Fruit fly (Drosophila melanogaster) whole organism, embryonic: ENCODE measurements around the gene AGO3.

Source experiments
- CG10147 ChIP-seq: fragments of 200-800 bp; sonication (Bioruptor generic); optimal IDR thresholded peaks from 2 replicates; lab custom pipeline; 2019; ENCODE audit warnings: missing biosample characterization, mild to moderate bottlenecking, missing genetic modification characterization, moderate library complexity
- CG1024 ChIP-seq: fragments of 200-800 bp; sonication (Bioruptor generic); IDR thresholded peaks from 2 replicates; pipeline ENCODE4 v1.3.6; 2022; ENCODE audit warnings: missing biosample characterization, missing genetic modification characterization
- CG10274 ChIP-seq: fragments of 200-800 bp; sonication (Bioruptor generic); optimal IDR thresholded peaks from 3 replicates; lab custom pipeline; 2017; ENCODE audit warnings: missing biosample characterization, mild to moderate bottlenecking, missing genetic modification characterization
- CG10543 ChIP-seq: fragments of 200-800 bp; sonication (Bioruptor generic); optimal IDR thresholded peaks from 3 replicates; lab custom pipeline; 2017; ENCODE audit warnings: missing biosample characterization, mild to moderate bottlenecking, missing genetic modification characterization, moderate library complexity
- CG11398 ChIP-seq: fragments of 200-800 bp; sonication (Bioruptor generic); optimal IDR thresholded peaks from 2 replicates; lab custom pipeline; 2016; ENCODE audit warnings: missing biosample characterization, missing genetic modification characterization
- CG11560 ChIP-seq: fragments of 200-800 bp; sonication (Bioruptor generic); IDR thresholded peaks from 3 replicates; pipeline ENCODE4 v1.3.6; 2022; ENCODE audit warnings: missing biosample characterization, missing genetic modification characterization
- CG11695 ChIP-seq: fragments of 200-800 bp; sonication (Bioruptor generic); IDR thresholded peaks from 3 replicates; pipeline ENCODE4 v1.3.6; 2022; ENCODE audit warnings: missing biosample characterization, missing genetic modification characterization
- CG11696 ChIP-seq: fragments of 200-800 bp; sonication (Bioruptor generic); IDR thresholded peaks from 2 replicates; pipeline ENCODE4 v1.3.6; 2022; ENCODE audit warnings: missing biosample characterization, missing genetic modification characterization
- CG1233 ChIP-seq: fragments of 200-800 bp; sonication (Bioruptor generic); optimal IDR thresholded peaks from 4 replicates; lab custom pipeline; 2018; ENCODE audit warnings: missing biosample characterization, mild to moderate bottlenecking, missing genetic modification characterization
- CG12942 ChIP-seq: fragments of 200-800 bp; sonication (Bioruptor generic); optimal IDR thresholded peaks from 3 replicates; lab custom pipeline; 2016; ENCODE audit warnings: missing biosample characterization, missing genetic modification characterization
- CG15696 ChIP-seq: fragments of 200-800 bp; sonication (Bioruptor generic); optimal IDR thresholded peaks from 2 replicates; lab custom pipeline; 2019; ENCODE audit warnings: missing biosample characterization, mild to moderate bottlenecking, missing genetic modification characterization, moderate library complexity
- CG1603 ChIP-seq: fragments of 200-800 bp; sonication (Bioruptor generic); optimal IDR thresholded peaks from 2 replicates; lab custom pipeline; 2019; ENCODE audit warnings: missing biosample characterization, mild to moderate bottlenecking, missing genetic modification characterization, moderate library complexity
- CG1647 ChIP-seq: fragments of 200-800 bp; sonication (Bioruptor generic); optimal IDR thresholded peaks from 3 replicates; lab custom pipeline; 2016; ENCODE audit warnings: missing biosample characterization, missing genetic modification characterization
- CG17186 ChIP-seq: fragments of 200-800 bp; sonication (Bioruptor generic); optimal IDR thresholded peaks from 3 replicates; lab custom pipeline; 2017; ENCODE audit warnings: missing biosample characterization, missing genetic modification reagents, missing genetic modification characterization
- CG1792 ChIP-seq: fragments of 200-800 bp; sonication (Bioruptor generic); optimal IDR thresholded peaks from 2 replicates; lab custom pipeline; 2016; ENCODE audit warnings: missing biosample characterization, missing genetic modification characterization
- CG18764 ChIP-seq: fragments of 200-800 bp; sonication (Bioruptor generic); optimal IDR thresholded peaks from 3 replicates; lab custom pipeline; 2016; ENCODE audit warnings: missing biosample characterization, missing genetic modification characterization
- CG6272 ChIP-seq: fragments of 200-800 bp; sonication (Bioruptor generic); IDR thresholded peaks from 2 replicates; pipeline ENCODE4 v1.3.6; 2022; ENCODE audit warnings: missing biosample characterization, missing genetic modification characterization
- CG6654 ChIP-seq: fragments of 200-800 bp; sonication (Bioruptor generic); optimal IDR thresholded peaks from 2 replicates; lab custom pipeline; 2017; ENCODE audit warnings: missing biosample characterization, mild to moderate bottlenecking, missing genetic modification characterization
- CG7357 ChIP-seq: fragments of 200-800 bp; sonication (Bioruptor generic); IDR thresholded peaks from 3 replicates; pipeline ENCODE4 v1.3.6; 2022; ENCODE audit warnings: missing biosample characterization, missing genetic modification characterization
- CG8089 ChIP-seq: fragments of 200-800 bp; sonication (Bioruptor generic); optimal IDR thresholded peaks from 3 replicates; lab custom pipeline; 2016; ENCODE audit warnings: missing biosample characterization, missing genetic modification characterization
- CG8478 ChIP-seq: fragments of >200 bp; optimal IDR thresholded peaks from 2 replicates; lab custom pipeline; 2018
- Dek ChIP-seq: fragments of 200-800 bp; sonication (Bioruptor generic); optimal IDR thresholded peaks from 3 replicates; lab custom pipeline; 2019; ENCODE audit warnings: missing biosample characterization, mild to moderate bottlenecking, missing genetic modification characterization, moderate library complexity
- Dref ChIP-seq: fragments of 200-800 bp; sonication (Bioruptor generic); IDR thresholded peaks from 2 replicates; pipeline ENCODE4 v1.3.6; 2022; ENCODE audit warnings: missing biosample characterization, missing genetic modification characterization
- Elba2 ChIP-seq: fragments of 200-800 bp; sonication (Bioruptor generic); optimal IDR thresholded peaks from 3 replicates; lab custom pipeline; 2016; ENCODE audit warnings: missing biosample characterization, missing genetic modification characterization
- Gug ChIP-seq: fragments of 200-800 bp; sonication (Bioruptor generic); IDR thresholded peaks from 4 replicates; pipeline ENCODE4 v1.3.6; 2022; ENCODE audit warnings: missing biosample characterization, missing genetic modification characterization
- Hr39 ChIP-seq: fragments of >200 bp; optimal IDR thresholded peaks from 2 replicates; lab custom pipeline; 2017
- MESR4 ChIP-seq: fragments of 200-800 bp; sonication (Bioruptor generic); optimal IDR thresholded peaks from 2 replicates; lab custom pipeline; 2018; ENCODE audit warnings: missing biosample characterization, mild to moderate bottlenecking, missing genetic modification characterization, moderate library complexity
- NC2α ChIP-seq: fragments of 200-800 bp; sonication (Bioruptor generic); optimal IDR thresholded peaks from 2 replicates; lab custom pipeline; 2016; ENCODE audit warnings: missing biosample characterization, missing genetic modification characterization
- NC2β ChIP-seq: fragments of 200-800 bp; sonication (Bioruptor generic); optimal IDR thresholded peaks from 2 replicates; lab custom pipeline; 2016; ENCODE audit warnings: missing biosample characterization, missing genetic modification characterization
- TFAM ChIP-seq: fragments of 200-800 bp; sonication (Bioruptor generic); optimal IDR thresholded peaks from 2 replicates; lab custom pipeline; 2017; ENCODE audit warnings: missing biosample characterization, missing genetic modification characterization, inconsistent platforms
- Usf ChIP-seq: fragments of 200-800 bp; sonication (Bioruptor generic); optimal IDR thresholded peaks from 2 replicates; lab custom pipeline; 2017; ENCODE audit warnings: missing genotype, missing biosample characterization, missing genetic modification characterization
- bowl ChIP-seq: fragments of 200-800 bp; sonication (Bioruptor generic); IDR thresholded peaks from 2 replicates; pipeline ENCODE4 v1.3.6; 2022; ENCODE audit warnings: missing biosample characterization, missing genetic modification characterization
- br ChIP-seq: fragments of >200 bp; optimal IDR thresholded peaks from 2 replicates; lab custom pipeline; 2017
- cad ChIP-seq: fragments of >200 bp; optimal IDR thresholded peaks from 2 replicates; lab custom pipeline; 2017; ENCODE audit warnings: missing biosample characterization, missing genetic modification characterization
- cato ChIP-seq: fragments of 200-800 bp; sonication (Bioruptor generic); optimal IDR thresholded peaks from 2 replicates; lab custom pipeline; 2016; ENCODE audit warnings: missing biosample characterization, missing genetic modification characterization, borderline replicate concordance
- dan ChIP-seq: fragments of 200-800 bp; sonication (Bioruptor generic); IDR thresholded peaks from 2 replicates; pipeline ENCODE4 v1.3.6; 2022; ENCODE audit warnings: missing biosample characterization, missing genetic modification characterization
- eyg ChIP-seq: fragments of 200-800 bp; sonication (Bioruptor generic); optimal IDR thresholded peaks from 3 replicates; lab custom pipeline; 2016; ENCODE audit warnings: missing biosample characterization, missing genetic modification characterization
- ftz-f1 ChIP-seq: fragments of 200-800 bp; sonication (Bioruptor generic); optimal IDR thresholded peaks from 2 replicates; lab custom pipeline; 2016; ENCODE audit warnings: missing biosample characterization, missing genetic modification characterization
- gem ChIP-seq: fragments of 200-800 bp; sonication (Bioruptor generic); optimal IDR thresholded peaks from 2 replicates; lab custom pipeline; 2019; ENCODE audit warnings: missing biosample characterization, mild to moderate bottlenecking, missing genetic modification characterization, moderate library complexity
- grn ChIP-seq: fragments of 200-800 bp; sonication (Bioruptor generic); optimal IDR thresholded peaks from 3 replicates; lab custom pipeline; 2017; ENCODE audit warnings: missing biosample characterization, missing genetic modification characterization
- her ChIP-seq: fragments of 200-800 bp; sonication (Bioruptor generic); optimal IDR thresholded peaks from 2 replicates; lab custom pipeline; 2016; ENCODE audit warnings: missing biosample characterization, missing genetic modification characterization
- ind ChIP-seq: fragments of 200-800 bp; sonication (Bioruptor generic); optimal IDR thresholded peaks from 3 replicates; lab custom pipeline; 2016; ENCODE audit warnings: missing biosample characterization, missing genetic modification characterization
- kni ChIP-seq: fragments of 200-800 bp; sonication (Bioruptor generic); optimal IDR thresholded peaks from 3 replicates; lab custom pipeline; 2017; ENCODE audit warnings: mild to moderate bottlenecking, missing biosample characterization, missing genetic modification reagents, missing genetic modification characterization
- knrl ChIP-seq: fragments of 200-800 bp; sonication (Bioruptor generic); IDR thresholded peaks from 3 replicates; pipeline ENCODE4 v1.3.6; 2022; ENCODE audit warnings: missing biosample characterization, missing genetic modification characterization; ENCODE audit not compliant: partially characterized antibody
- sd ChIP-seq: fragments of 200-800 bp; sonication (Bioruptor generic); optimal IDR thresholded peaks from 3 replicates; lab custom pipeline; 2018; ENCODE audit warnings: missing biosample characterization, mild to moderate bottlenecking, missing genetic modification characterization, moderate library complexity
- sens-2 ChIP-seq: fragments of 200-800 bp; sonication (Bioruptor generic); IDR thresholded peaks from 2 replicates; pipeline ENCODE4 v1.3.6; 2022; ENCODE audit warnings: missing biosample characterization, missing genetic modification characterization
- ssp ChIP-seq: fragments of 200-800 bp; sonication (Bioruptor generic); IDR thresholded peaks from 2 replicates; pipeline ENCODE4 v1.3.6; 2022; ENCODE audit warnings: missing biosample characterization, missing genetic modification characterization
- stwl ChIP-seq: fragments of 200-800 bp; sonication (Bioruptor generic); optimal IDR thresholded peaks from 3 replicates; lab custom pipeline; 2018; ENCODE audit warnings: missing biosample characterization, mild to moderate bottlenecking, missing genetic modification characterization, moderate library complexity
- sug ChIP-seq: fragments of 200-800 bp; optimal IDR thresholded peaks from 2 replicates; lab custom pipeline; 2019; ENCODE audit warnings: missing biosample characterization, mild to moderate bottlenecking, missing genetic modification characterization, moderate library complexity
- twi ChIP-seq: fragments of 200-800 bp; optimal IDR thresholded peaks from 2 replicates; lab custom pipeline; 2019; ENCODE audit warnings: missing biosample characterization, mild to moderate bottlenecking, missing genetic modification characterization, moderate library complexity

AGO3 gene

dm6 chr3L:23738183-23738831 lies 183.9 kb downstream of the AGO3 start (continued):
- no peak for TF ChIP-seq NC2β (GFP tag; lab: Kevin White, UChicago)
- no peak for TF ChIP-seq eyg (GFP tag; lab: Kevin White, UChicago)
- no peak for TF ChIP-seq kni (GFP tag; lab: Kevin White, UChicago)
- no peak for TF ChIP-seq Usf
- no peak for TF ChIP-seq Dref (GFP tag; lab: Robert Waterston, UW)
- no peak for TF ChIP-seq CG1233 (GFP tag; lab: Kevin White, UChicago)
- TF ChIP-seq CG1603: peak; percentile 74
- TF ChIP-seq sug: no peak
- no peak for TF ChIP-seq CG12942 (GFP tag; lab: Kevin White, UChicago)
- no peak; the same call in 1 of the 3 replicates for TF ChIP-seq knrl (GFP tag; lab: Robert Waterston, UW)
- no peak for TF ChIP-seq CG17186 (GFP tag; lab: Kevin White, UChicago)
- no peak for TF ChIP-seq CG1647
- no peak for TF ChIP-seq MESR4
- TF ChIP-seq CG15696: peak; percentile 78
- TF ChIP-seq CG1792 (GFP tag; lab: Kevin White, UChicago): no peak
- no peak for TF ChIP-seq cato
- TF ChIP-seq ssp (GFP tag; lab: Robert Waterston, UW): peak; percentile 41
- no peak for TF ChIP-seq CG6654
- TF ChIP-seq cad (GFP tag; lab: Kevin White, UChicago): no peak
- no peak for TF ChIP-seq dan (GFP tag; lab: Robert Waterston, UW)
- TF ChIP-seq gem (tag; lab: Kevin White, UChicago): peak; percentile 23
- no peak for TF ChIP-seq sens-2 (GFP tag; lab: Robert Waterston, UW)
- peak; percentile 85 for TF ChIP-seq CG1024 (GFP tag; lab: Robert Waterston, UW)
- TF ChIP-seq Elba2: no peak
- no peak for TF ChIP-seq CG6272 (GFP tag; lab: Robert Waterston, UW)
- TF ChIP-seq her (GFP tag; lab: Kevin White, UChicago): no peak
- TF ChIP-seq Hr39: no peak
- TF ChIP-seq Gug: no peak
- TF ChIP-seq CG11560 (tag; lab: Robert Waterston, UW): no peak
- no peak for TF ChIP-seq CG10147 (GFP tag; lab: Kevin White, UChicago)
- TF ChIP-seq ftz-f1: no peak
- no peak for TF ChIP-seq br (lab: Kevin White, UChicago)
- no peak for TF ChIP-seq TFAM (GFP tag; lab: Kevin White, UChicago)
- TF ChIP-seq CG11696 (GFP tag; lab: Robert Waterston, UW): no peak
- TF ChIP-seq CG10543 (GFP tag; lab: Kevin White, UChicago): no peak
- TF ChIP-seq CG10274: no peak
- no peak for TF ChIP-seq twi
- TF ChIP-seq Dek (tag; lab: Kevin White, UChicago): no peak
- TF ChIP-seq CG11695 (GFP tag; lab: Robert Waterston, UW): no peak
- TF ChIP-seq CG8478 (lab: Kevin White, UChicago): no peak
- TF ChIP-seq CG18764 (GFP tag; lab: Kevin White, UChicago): peak; percentile 95
- TF ChIP-seq CG7357 (GFP tag; lab: Robert Waterston, UW): no peak
- TF ChIP-seq NC2α (GFP tag; lab: Kevin White, UChicago): no peak
- TF ChIP-seq sd: no peak
- TF ChIP-seq ind (GFP tag; lab: Kevin White, UChicago): no peak
- TF ChIP-seq CG11398 (GFP tag; lab: Kevin White, UChicago): no peak
- no peak for TF ChIP-seq grn
- TF ChIP-seq CG8089 (GFP tag; lab: Kevin White, UChicago): peak; percentile 72
- no peak for TF ChIP-seq bowl
- TF ChIP-seq stwl (tag; lab: Kevin White, UChicago): no peak
- TF ChIP-seq, all 482 proteins: peak for 12
